Worm (Caenorhabditis elegans) whole organism, L4/young adult: ENCODE results near the gene attf-4.

ENCODE experiments used
- W03F9.2 ChIP-seq: fragments of 150-350 bp; optimal IDR thresholded peaks from 2 replicates; lab custom pipeline; 2014; ENCODE audit warnings: missing biosample characterization, missing genetic modification characterization
- dao-5 ChIP-seq: sonication (generic microtip); optimal IDR thresholded peaks from 2 replicates; lab custom pipeline; 2016; ENCODE audit warnings: missing genotype, missing genetic modification characterization, moderate library complexity, missing compliant biosample characterization

DNA sequence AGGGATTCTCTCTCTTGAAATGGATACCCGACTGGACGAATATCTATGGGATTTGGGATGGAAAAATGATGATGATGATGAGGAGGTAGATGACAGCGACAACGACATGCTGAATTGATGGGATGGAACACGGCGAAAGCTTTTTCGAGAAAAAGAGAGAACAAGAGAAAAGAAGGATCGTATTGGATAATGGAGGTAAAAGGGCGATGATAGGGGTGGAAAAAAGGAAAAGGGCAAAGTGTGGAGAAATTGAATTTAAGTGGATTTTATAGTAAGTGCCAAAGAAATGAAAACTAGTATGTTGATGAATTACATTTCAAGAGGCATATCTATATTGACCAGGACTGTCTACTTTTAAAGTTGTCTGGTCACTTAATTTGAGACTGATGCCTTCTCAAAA, 25.5 kb downstream of the attf-4 start:
- TF ChIP-seq dao-5 (no peak), W03F9.2 (tag; lab: Kevin White, UChicago) (no peak)
